Worm (Caenorhabditis elegans): ENCODE data around the gene F28B4.4.

DNA sequence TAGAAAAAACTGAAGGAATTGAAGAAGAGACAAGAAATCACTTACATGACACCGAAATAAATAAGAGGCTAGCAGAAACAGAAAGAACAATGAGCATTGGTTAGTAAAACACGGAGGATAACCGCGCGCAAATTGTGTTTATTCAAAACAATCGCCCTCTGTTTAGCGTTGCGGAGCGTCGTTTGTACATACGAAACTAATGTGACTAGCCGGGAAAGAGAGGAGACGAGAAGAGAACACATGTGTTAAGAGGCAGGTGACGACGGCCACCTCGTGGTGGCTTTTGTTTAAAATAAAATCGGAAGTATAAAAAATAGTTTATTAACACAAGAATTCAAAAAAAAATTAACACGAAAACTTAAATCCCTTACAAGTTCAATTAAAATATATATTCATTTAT is 36.4 kb upstream of the F28B4.4 start, which contains the start of gene F40F4.7:
- TF ChIP-seq lin-11 (tag; optimal IDR thresholded peaks at IDR 0.05) (no peak), T23F11.4 (GFP tag; optimal IDR thresholded peaks at IDR 0.05) (no peak), rnt-1 (tag; optimal IDR thresholded peaks at IDR 0.05) (peak; percentile 29), odd-2 (tag; optimal IDR thresholded peaks at IDR 0.05) (no peak), unc-86 (tag; optimal IDR thresholded peaks at IDR 0.05) (no peak), fkh-10 (GFP tag; optimal IDR thresholded peaks at IDR 0.05) (no peak), pqm-1 (tag; optimal IDR thresholded peaks at IDR 0.05) (no peak), nhr-11 (tag; optimal IDR thresholded peaks at IDR 0.05) (no peak), dmd-4 (tag; optimal IDR thresholded peaks at IDR 0.05; ENCODE audit: borderline replicate concordance) (no peak), sox-2 (GFP tag; IDR thresholded peaks at IDR 0.05) (no peak), ets-4 (tag; optimal IDR thresholded peaks at IDR 0.05) (no peak), ceh-9 (tag; optimal IDR thresholded peaks at IDR 0.05) (no peak)

Measured in whole organism, late embryonic.